Worm (Caenorhabditis elegans): ENCODE results near the gene C55C3.3.

- no peak for TF ChIP-seq snpc-4 (tag; optimal IDR thresholded peaks at IDR 0.05)
- TF ChIP-seq nhr-12 (tag; optimal IDR thresholded peaks at IDR 0.05) = no peak
- TF ChIP-seq pha-4 (tag; optimal IDR thresholded peaks at IDR 0.05) = peak; percentile 14
- TF ChIP-seq sptf-1 (tag; optimal IDR thresholded peaks at IDR 0.05) = no peak
- no peak for TF ChIP-seq elt-1 (tag; optimal IDR thresholded peaks at IDR 0.05; ENCODE audit: borderline replicate concordance, insufficient read depth)
Observed at ce11 chrIV:5667191-5667590, 17.9 kb upstream of the C55C3.3 start.

Data from whole organism, mixed stage, embryonic.